Worm (Caenorhabditis elegans) whole organism, early embryonic: ENCODE data around the gene srab-25.
"Not testable (repeated sequence)": the region's sequence is repeated elsewhere in the genome, so short reads cannot be mapped to it uniquely, and the experiment has no call there.

Source experiments
- B0310.2 ChIP-seq: sonication (generic microtip); optimal IDR thresholded peaks from 2 replicates; lab custom pipeline; 2016; ENCODE audit warnings: mild to moderate bottlenecking, missing genetic modification characterization, missing compliant biosample characterization
- aly-1 ChIP-seq: sonication (generic microtip); optimal IDR thresholded peaks from 2 replicates; lab custom pipeline; 2016; ENCODE audit warnings: missing genetic modification characterization, missing compliant biosample characterization
- ama-1 ChIP-seq: fragments of 150-350 bp; optimal IDR thresholded peaks from 2 replicates; lab custom pipeline; 2014
- flt-1 ChIP-seq: fragments of 200-800 bp; sonication (Bioruptor generic); IDR thresholded peaks from 2 replicates; pipeline ENCODE4 v1.3.6; 2022; ENCODE audit warnings: missing genetic modification characterization, missing compliant biosample characterization
- sea-1 ChIP-seq: fragments of 200-800 bp; sonication (Bioruptor generic); conservative IDR thresholded peaks from 2 replicates; pipeline ENCODE4 v1.3.6; 2022; ENCODE audit warnings: missing genetic modification characterization, missing compliant biosample characterization

The srab-25 gene

DNA sequence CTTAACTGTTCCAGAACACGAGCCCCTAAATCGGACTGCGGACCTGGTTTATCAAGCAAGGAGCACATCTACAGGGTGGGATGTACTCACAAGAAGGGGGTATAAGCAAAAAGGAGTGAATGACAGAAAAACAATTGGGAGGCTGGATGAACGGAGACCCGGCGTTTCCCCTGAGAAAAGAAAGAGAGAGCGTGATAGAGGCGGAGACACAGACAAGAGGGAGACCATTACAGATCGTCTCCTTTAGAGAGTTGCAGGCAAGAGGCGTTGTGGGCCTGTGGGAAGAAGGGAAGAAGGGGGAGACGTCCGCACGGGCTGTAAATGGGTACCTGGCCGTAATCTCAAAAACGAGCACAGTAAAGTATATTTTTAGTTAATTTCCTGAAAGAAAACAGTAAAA, 47.1 kb downstream of the srab-25 start, which contains the start of gene Y46H3C.7:
Y46H3C.7 (minus strand) TSS at position 147 of the 400 bp plus-strand sequence.
- TF ChIP-seq ama-1; sea-1 (GFP tag; lab: Robert Waterston, UW); aly-1 (tag; lab: Kevin White, UChicago): not testable (repeated sequence)

DNA sequence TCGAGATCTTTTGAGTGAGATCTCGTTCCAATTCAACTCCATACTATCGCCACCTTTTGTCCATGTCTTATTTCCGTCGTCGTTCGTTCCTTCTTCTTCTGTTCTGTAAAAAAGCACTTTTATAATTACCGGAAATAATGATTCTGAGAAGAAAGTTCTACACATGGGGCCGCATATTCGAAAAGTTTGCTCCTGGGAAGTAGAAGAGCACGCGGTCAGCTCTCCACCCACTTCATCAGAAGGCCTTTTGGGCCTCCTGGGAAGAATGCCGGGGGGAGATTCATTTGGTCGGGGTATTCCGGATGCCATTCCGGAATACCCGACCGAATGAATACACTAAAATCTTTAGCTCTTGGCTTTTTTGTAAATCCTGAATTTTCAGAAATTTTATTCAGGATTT, 48.5 kb downstream of the srab-25 start, which contains the start of gene Y46H3C.5:
Y46H3C.5 (minus strand) TSS at position 2 of the 400 bp plus-strand sequence.
- not testable (repeated sequence) for TF ChIP-seq flt-1; aly-1 (tag; lab: Kevin White, UChicago); B0310.2 (tag; lab: Kevin White, UChicago)
